Fruit fly (Drosophila melanogaster) whole organism, embryonic: Measurements from ENCODE around the gene nonC.

Experiments used
- Bdp1 ChIP-seq: fragments of 200-800 bp; sonication (Bioruptor generic); optimal IDR thresholded peaks from 3 replicates; lab custom pipeline; 2016; ENCODE audit warnings: missing biosample characterization, missing genetic modification characterization
- CG10321 ChIP-seq: fragments of 200-800 bp; sonication (Bioruptor generic); IDR thresholded peaks from 2 replicates; pipeline ENCODE4 v1.3.6; 2022; ENCODE audit warnings: missing biosample characterization, missing genetic modification characterization
- CG10366 ChIP-seq: fragments of 200-800 bp; sonication (Bioruptor generic); IDR thresholded peaks from 2 replicates; pipeline ENCODE4 v1.3.6; 2022; ENCODE audit warnings: missing biosample characterization, missing genetic modification characterization
- CG11398 ChIP-seq: fragments of 200-800 bp; sonication (Bioruptor generic); optimal IDR thresholded peaks from 2 replicates; lab custom pipeline; 2016; ENCODE audit warnings: missing biosample characterization, missing genetic modification characterization
- CG12299 ChIP-seq: fragments of 200-800 bp; sonication (Bioruptor generic); optimal IDR thresholded peaks from 2 replicates; lab custom pipeline; 2018; ENCODE audit warnings: missing biosample characterization, mild to moderate bottlenecking, missing genetic modification characterization
- CG12659 ChIP-seq: fragments of 200-800 bp; sonication (Bioruptor generic); optimal IDR thresholded peaks from 3 replicates; lab custom pipeline; 2017; ENCODE audit warnings: mild to moderate bottlenecking, missing biosample characterization, missing genetic modification reagents, missing genetic modification characterization
- CG13424 ChIP-seq: fragments of 200-800 bp; sonication (Bioruptor generic); optimal IDR thresholded peaks from 2 replicates; lab custom pipeline; 2019; ENCODE audit warnings: missing biosample characterization, mild to moderate bottlenecking, missing genetic modification characterization, moderate library complexity
- CG13894 ChIP-seq: fragments of 200-800 bp; sonication (Bioruptor generic); optimal IDR thresholded peaks from 3 replicates; lab custom pipeline; 2018; ENCODE audit warnings: missing biosample characterization, mild to moderate bottlenecking, missing genetic modification characterization, moderate library complexity
- CG14014 ChIP-seq: fragments of 200-800 bp; sonication (Bioruptor generic); IDR thresholded peaks from 2 replicates; pipeline ENCODE4 v1.3.6; 2022; ENCODE audit warnings: missing biosample characterization, missing genetic modification characterization
- CG14441 ChIP-seq: fragments of 200-800 bp; sonication (Bioruptor generic); IDR thresholded peaks from 2 replicates; pipeline ENCODE4 v1.3.6; 2022; ENCODE audit warnings: missing biosample characterization, missing genetic modification characterization
- CG14710 ChIP-seq: fragments of 200-800 bp; sonication (Bioruptor generic); optimal IDR thresholded peaks from 3 replicates; lab custom pipeline; 2019; ENCODE audit warnings: missing biosample characterization, mild to moderate bottlenecking, missing genetic modification characterization, moderate library complexity
- CG17568 ChIP-seq: fragments of 200-800 bp; sonication (Bioruptor generic); optimal IDR thresholded peaks from 2 replicates; lab custom pipeline; 2018; ENCODE audit warnings: missing biosample characterization, mild to moderate bottlenecking, missing genetic modification characterization, moderate library complexity
- CG1832 ChIP-seq: fragments of 200-800 bp; sonication (Bioruptor generic); optimal IDR thresholded peaks from 2 replicates; lab custom pipeline; 2017; ENCODE audit warnings: missing biosample characterization, mild to moderate bottlenecking, missing genetic modification characterization, inconsistent platforms
- CG2202 ChIP-seq: fragments of 200-800 bp; sonication (Bioruptor generic); optimal IDR thresholded peaks from 2 replicates; lab custom pipeline; 2018; ENCODE audit warnings: missing biosample characterization, mild to moderate bottlenecking, missing genetic modification characterization
- CG2875 ChIP-seq: fragments of 200-800 bp; sonication (Bioruptor generic); optimal IDR thresholded peaks from 2 replicates; lab custom pipeline; 2017; ENCODE audit warnings: missing biosample characterization, mild to moderate bottlenecking, missing genetic modification characterization, missing genetic modification reagents
- CG32772 ChIP-seq: fragments of 200-800 bp; sonication (Bioruptor generic); IDR thresholded peaks from 2 replicates; pipeline ENCODE4 v1.3.6; 2022; ENCODE audit warnings: missing biosample characterization, missing genetic modification characterization
- CG3281 ChIP-seq: fragments of 200-800 bp; sonication (Bioruptor generic); optimal IDR thresholded peaks from 3 replicates; lab custom pipeline; 2017; ENCODE audit warnings: missing biosample characterization, mild to moderate bottlenecking, missing genetic modification characterization
- CG34224 ChIP-seq: fragments of 200-800 bp; sonication (Bioruptor generic); IDR thresholded peaks from 3 replicates; pipeline ENCODE4 v1.3.6; 2022; ENCODE audit warnings: missing biosample characterization, missing genetic modification characterization; ENCODE audit not compliant: partially characterized antibody
- CG4328 ChIP-seq: fragments of 200-800 bp; sonication (Bioruptor generic); optimal IDR thresholded peaks from 3 replicates; lab custom pipeline; 2017; ENCODE audit warnings: missing biosample characterization, missing genetic modification reagents, missing genetic modification characterization
- CG5245 ChIP-seq: fragments of 200-800 bp; sonication (Bioruptor generic); optimal IDR thresholded peaks from 3 replicates; lab custom pipeline; 2016; ENCODE audit warnings: missing biosample characterization, missing genetic modification characterization
- CG7556 ChIP-seq: fragments of 200-800 bp; sonication (Bioruptor generic); optimal IDR thresholded peaks from 2 replicates; lab custom pipeline; 2017; ENCODE audit warnings: missing biosample characterization, mild to moderate bottlenecking, missing genetic modification characterization
- CG7928 ChIP-seq: fragments of 200-800 bp; sonication (Bioruptor generic); optimal IDR thresholded peaks from 2 replicates; lab custom pipeline; 2017; ENCODE audit warnings: missing biosample characterization, mild to moderate bottlenecking, missing genetic modification characterization
- CG8388 ChIP-seq: fragments of 200-800 bp; sonication (Bioruptor generic); optimal IDR thresholded peaks from 2 replicates; lab custom pipeline; 2019; ENCODE audit warnings: missing biosample characterization, mild to moderate bottlenecking, missing genetic modification characterization, moderate library complexity
- CG8478 ChIP-seq: fragments of >200 bp; optimal IDR thresholded peaks from 2 replicates; lab custom pipeline; 2018
- CG9215 ChIP-seq: fragments of 200-800 bp; sonication (Bioruptor generic); IDR thresholded peaks from 2 replicates; pipeline ENCODE4 v1.3.6; 2022; ENCODE audit warnings: missing biosample characterization, missing genetic modification characterization
- CG9817 ChIP-seq: fragments of 200-800 bp; sonication (Bioruptor generic); optimal IDR thresholded peaks from 2 replicates; lab custom pipeline; 2018; ENCODE audit warnings: missing biosample characterization, mild to moderate bottlenecking, missing genetic modification characterization, moderate library complexity
- E2f2 ChIP-seq: fragments of 200-800 bp; sonication (Bioruptor generic); IDR thresholded peaks from 2 replicates; pipeline ENCODE4 v1.3.6; 2022; ENCODE audit warnings: missing biosample characterization, missing genetic modification characterization
- ERR ChIP-seq: fragments of 200-800 bp; sonication (Bioruptor generic); optimal IDR thresholded peaks from 2 replicates; lab custom pipeline; 2016; ENCODE audit warnings: missing biosample characterization, missing genetic modification characterization
- HHEX ChIP-seq: fragments of 200-800 bp; sonication (Bioruptor generic); optimal IDR thresholded peaks from 3 replicates; lab custom pipeline; 2017; ENCODE audit warnings: missing biosample characterization, mild to moderate bottlenecking, missing genetic modification characterization, missing genetic modification reagents
- Hmr ChIP-seq: fragments of 200-800 bp; sonication (Bioruptor generic); optimal IDR thresholded peaks from 3 replicates; lab custom pipeline; 2017; ENCODE audit warnings: mild to moderate bottlenecking, missing biosample characterization, missing genetic modification reagents, missing genetic modification characterization
- Hr3 ChIP-seq: fragments of 200-800 bp; sonication (Bioruptor generic); optimal IDR thresholded peaks from 3 replicates; lab custom pipeline; 2016; ENCODE audit warnings: missing biosample characterization, missing genetic modification characterization
- Hsf ChIP-seq: fragments of 200-800 bp; sonication (Bioruptor generic); optimal IDR thresholded peaks from 3 replicates; lab custom pipeline; 2016; ENCODE audit warnings: missing biosample characterization, missing genetic modification characterization
- Lim3 ChIP-seq: fragments of 200-800 bp; sonication (Bioruptor generic); IDR thresholded peaks from 2 replicates; pipeline ENCODE4 v1.3.6; 2022; ENCODE audit warnings: missing biosample characterization, missing genetic modification characterization
- Max ChIP-seq: fragments of 200-800 bp; sonication (Bioruptor generic); optimal IDR thresholded peaks from 2 replicates; lab custom pipeline; 2016; ENCODE audit warnings: missing biosample characterization, mild to moderate bottlenecking, missing genetic modification characterization
- Pdp1 ChIP-seq, 2 experiments: fragments of 200-800 bp; sonication (Bioruptor generic); optimal IDR thresholded peaks; 3 replicates each; lab custom pipeline; 2016; ENCODE audit warnings: missing biosample characterization in 2 of 2, missing genetic modification characterization in 2 of 2, mild to moderate bottlenecking in 1 of 2, moderate library complexity in 1 of 2
- Trl ChIP-seq, 3 experiments: fragments of >200 bp in 2 of 3; fragments of 200-800 bp in 1 of 3; sonication (Bioruptor generic) in 1 of 3; optimal IDR thresholded peaks; 2 replicates in 1 of 3; 3 replicates in 2 of 3; lab custom pipeline; 2016 to 2017; ENCODE audit warnings: missing biosample characterization in 1 of 3, missing genetic modification characterization in 1 of 3
- disco-r ChIP-seq: fragments of 200-800 bp; sonication (Bioruptor generic); optimal IDR thresholded peaks from 2 replicates; lab custom pipeline; 2016; ENCODE audit warnings: missing biosample characterization, missing genetic modification characterization
- esg ChIP-seq: fragments of 200-800 bp; sonication (Bioruptor generic); conservative IDR thresholded peaks from 2 replicates; pipeline ENCODE4 v1.3.6; 2022; ENCODE audit warnings: missing biosample characterization, missing genetic modification characterization
- fd102C ChIP-seq: fragments of 200-800 bp; sonication (Bioruptor generic); optimal IDR thresholded peaks from 2 replicates; lab custom pipeline; 2018; ENCODE audit warnings: missing biosample characterization, mild to moderate bottlenecking, missing genetic modification characterization, moderate library complexity
- lbe ChIP-seq: fragments of 200-800 bp; sonication (Bioruptor generic); optimal IDR thresholded peaks from 2 replicates; lab custom pipeline; 2016; ENCODE audit warnings: missing biosample characterization, mild to moderate bottlenecking, missing genetic modification characterization
- luna ChIP-seq: fragments of 200-800 bp; sonication (Bioruptor generic); optimal IDR thresholded peaks from 2 replicates; lab custom pipeline; 2016; ENCODE audit warnings: missing biosample characterization, missing genetic modification characterization
- maf-S ChIP-seq: fragments of 200-800 bp; sonication (Bioruptor generic); optimal IDR thresholded peaks from 2 replicates; lab custom pipeline; 2016; ENCODE audit warnings: missing biosample characterization, missing genetic modification characterization
- mam ChIP-seq: fragments of 200-800 bp; sonication (Bioruptor generic); optimal IDR thresholded peaks from 3 replicates; lab custom pipeline; 2016; ENCODE audit warnings: missing biosample characterization, missing genetic modification characterization
- sc ChIP-seq, 3 experiments: fragments of >200 bp in 2 of 3; fragments of 200-800 bp in 1 of 3; sonication (Bioruptor generic) in 1 of 3; optimal IDR thresholded peaks; 2 replicates in 2 of 3; 3 replicates in 1 of 3; lab custom pipeline; 2017; ENCODE audit warnings: mild to moderate bottlenecking in 1 of 3, missing biosample characterization in 1 of 3, missing genetic modification characterization in 1 of 3, missing genetic modification reagents in 1 of 3
- seq ChIP-seq: fragments of 200-800 bp; sonication (Bioruptor generic); IDR thresholded peaks from 2 replicates; pipeline ENCODE4 v1.3.6; 2022; ENCODE audit warnings: missing biosample characterization, missing genetic modification characterization
- sna ChIP-seq: fragments of 200-800 bp; sonication (Bioruptor generic); IDR thresholded peaks from 2 replicates; pipeline ENCODE4 v1.3.6; 2022; ENCODE audit warnings: missing biosample characterization, missing genetic modification characterization; ENCODE audit not compliant: partially characterized antibody
- so ChIP-seq: fragments of 200-800 bp; sonication (Bioruptor generic); IDR thresholded peaks from 3 replicates; pipeline ENCODE4 v1.3.6; 2022; ENCODE audit warnings: missing biosample characterization, missing genetic modification characterization
- sob ChIP-seq: fragments of 200-800 bp; sonication (Bioruptor generic); IDR thresholded peaks from 2 replicates; pipeline ENCODE4 v1.3.6; 2022; ENCODE audit warnings: missing biosample characterization, missing genetic modification characterization
- wdn ChIP-seq: fragments of 200-800 bp; sonication (Bioruptor generic); IDR thresholded peaks from 2 replicates; pipeline ENCODE4 v1.3.6; 2022; ENCODE audit warnings: missing biosample characterization, missing genetic modification characterization

nonC gene

dm6 chrX:6859756-6860412, 35.6 kb downstream of the nonC start (continued):
- TF ChIP-seq sna (GFP tag; lab: Robert Waterston, UW) (no peak), CG9215 (GFP tag; lab: Robert Waterston, UW) (peak; percentile 83), so (GFP tag; lab: Robert Waterston, UW) (0 out of 3 replicates have a peak, but pooled peaks have one; percentile 30), CG1832 (GFP tag; lab: Kevin White, UChicago) (no peak), lbe (GFP tag; lab: Kevin White, UChicago) (peak; percentile 25), CG10366 (GFP tag; lab: Robert Waterston, UW) (no peak), Hmr (GFP tag; lab: Kevin White, UChicago) (peak; percentile 41), mam (GFP tag; lab: Kevin White, UChicago) (peak; percentile 85), Lim3 (no peak), ERR (peak; percentile 61), CG3281 (GFP tag; lab: Kevin White, UChicago) (peak; percentile 91), Max (GFP tag; lab: Kevin White, UChicago) (peak; percentile 80), CG10321 (GFP tag; lab: Robert Waterston, UW) (no peak), CG12659 (peak; percentile 53), CG11398 (GFP tag; lab: Kevin White, UChicago) (peak; percentile 45), fd102C (GFP tag; lab: Kevin White, UChicago) (no peak), maf-S (GFP tag; lab: Kevin White, UChicago) (no peak), CG2875 (no peak), CG7928 (GFP tag; lab: Kevin White, UChicago) (peak; percentile 20), wdn (GFP tag; lab: Robert Waterston, UW) (no peak), Hsf (GFP tag; lab: Kevin White, UChicago) (peak; percentile 45), luna (no peak), CG2202 (tag; lab: Kevin White, UChicago) (no peak), seq (GFP tag; lab: Robert Waterston, UW) (0 out of 2 replicates have a peak, but pooled peaks have one; percentile 10), Hr3 (GFP tag; lab: Kevin White, UChicago) (peak; percentile 19), CG14441 (GFP tag; lab: Robert Waterston, UW) (peak; percentile 70), CG14014 (GFP tag; lab: Robert Waterston, UW) (peak; percentile 60; the same call in 1 of the 2 replicates), HHEX (GFP tag; lab: Kevin White, UChicago) (peak; percentile 81), CG4328 (GFP tag; lab: Kevin White, UChicago) (peak; percentile 75), Pdp1 (GFP tag; optimal IDR thresholded peaks at IDR 0.05; lab: Kevin White, UChicago) (peak; percentile 72 to 88), CG7556 (GFP tag; lab: Kevin White, UChicago) (peak; percentile 72), disco-r (GFP tag; lab: Kevin White, UChicago) (no peak), CG13424 (peak; percentile 42), sc (optimal IDR thresholded peaks at IDR 0.05; lab: Kevin White, UChicago) (no peak), sc (GFP tag; optimal IDR thresholded peaks at IDR 0.05; lab: Kevin White, UChicago) (peak; percentile 74), CG13894 (tag; lab: Kevin White, UChicago) (peak; percentile 38), CG5245 (peak; percentile 68), CG17568 (GFP tag; lab: Kevin White, UChicago) (no peak), CG12299 (tag; lab: Kevin White, UChicago) (no peak), CG9817 (tag; lab: Kevin White, UChicago) (no peak), CG8478 (lab: Kevin White, UChicago) (no peak), CG8388 (GFP tag; lab: Kevin White, UChicago) (peak; percentile 77), CG14710 (tag; lab: Kevin White, UChicago) (peak; percentile 76), Bdp1 (GFP tag; lab: Kevin White, UChicago) (no peak), Trl (optimal IDR thresholded peaks at IDR 0.05; lab: Kevin White, UChicago) (no peak), Trl (GFP tag; optimal IDR thresholded peaks at IDR 0.05; lab: Kevin White, UChicago) (peak; percentile 78), CG34224 (no peak), CG32772 (GFP tag; lab: Robert Waterston, UW) (peak; percentile 67), esg (GFP tag; lab: Robert Waterston, UW) (peak; percentile 21; the same call in 1 of the 2 replicates), sob (peak; percentile 63; the same call in 1 of the 2 replicates), E2f2 (GFP tag; lab: Robert Waterston, UW) (no peak)
